Worm (Caenorhabditis elegans) whole organism, L2 larva: ENCODE results near the gene F55E10.4.
A peak's percentile ranks its signal among the peaks of the same experiment; 100 is the strongest.

Experiments used
- C34F6.9 ChIP-seq: fragments of 150-350 bp; optimal IDR thresholded peaks from 2 replicates; lab custom pipeline; 2014; ENCODE audit warnings: missing biosample characterization, missing genetic modification characterization
- F13H6.1 ChIP-seq: sonication (generic microtip); optimal IDR thresholded peaks from 2 replicates; lab custom pipeline; 2016; ENCODE audit warnings: missing genetic modification characterization, missing compliant biosample characterization
- R02D3.7 ChIP-seq: fragments of 150-350 bp; optimal IDR thresholded peaks from 2 replicates; lab custom pipeline; 2014; ENCODE audit warnings: missing biosample characterization, missing genetic modification characterization
- Y55F3AM.14 ChIP-seq: fragments of 200-800 bp; sonication (Bioruptor generic); optimal IDR thresholded peaks from 2 replicates; lab custom pipeline; 2018; ENCODE audit warnings: mild to moderate bottlenecking, missing genetic modification characterization, missing compliant biosample characterization
- ZK546.5 ChIP-seq: sonication (generic microtip); optimal IDR thresholded peaks from 2 replicates; lab custom pipeline; 2017; ENCODE audit warnings: missing biosample characterization, missing genetic modification characterization
- alr-1 ChIP-seq: fragments of 150-350 bp; optimal IDR thresholded peaks from 2 replicates; lab custom pipeline; 2014; ENCODE audit warnings: missing biosample characterization, missing genetic modification characterization
- aly-2 ChIP-seq: fragments of 150-350 bp; optimal IDR thresholded peaks from 2 replicates; lab custom pipeline; 2014; ENCODE audit warnings: missing biosample characterization, missing genetic modification characterization
- blmp-1 ChIP-seq: sonication (generic microtip); optimal IDR thresholded peaks from 2 replicates; lab custom pipeline; 2017; ENCODE audit warnings: missing genetic modification characterization, mild to moderate bottlenecking, missing compliant biosample characterization, antibody characterized with exemption, moderate library complexity; ENCODE audit not compliant: insufficient read depth
- ceh-82 ChIP-seq: fragments of 150-350 bp; optimal IDR thresholded peaks from 2 replicates; lab custom pipeline; 2014; ENCODE audit warnings: missing biosample characterization, missing genetic modification characterization
- crh-2 ChIP-seq: sonication (generic microtip); optimal IDR thresholded peaks from 2 replicates; lab custom pipeline; 2017; ENCODE audit warnings: missing biosample characterization, missing genetic modification characterization
- dmd-4 ChIP-seq: sonication (generic microtip); optimal IDR thresholded peaks from 2 replicates; lab custom pipeline; 2017; ENCODE audit warnings: missing biosample characterization, missing genetic modification characterization
- egl-27 ChIP-seq: sonication (generic microtip); optimal IDR thresholded peaks from 3 replicates; lab custom pipeline; 2017; ENCODE audit warnings: missing biosample characterization, missing genetic modification reagents, missing genetic modification characterization
- elt-3 ChIP-seq: sonication (generic microtip); optimal IDR thresholded peaks from 2 replicates; lab custom pipeline; 2017; ENCODE audit warnings: missing biosample characterization, missing genetic modification characterization
- fos-1 ChIP-seq: fragments of 150-350 bp; optimal IDR thresholded peaks from 2 replicates; lab custom pipeline; 2014; ENCODE audit warnings: missing biosample characterization, missing genetic modification characterization
- gmeb-1 ChIP-seq: fragments of 150-350 bp; optimal IDR thresholded peaks from 2 replicates; lab custom pipeline; 2014; ENCODE audit warnings: missing biosample characterization, missing genetic modification characterization
- lin-11 ChIP-seq: fragments of 150-350 bp; sonication (generic microtip); optimal IDR thresholded peaks from 2 replicates; lab custom pipeline; 2014; ENCODE audit warnings: missing biosample characterization, missing genetic modification characterization, inconsistent platforms, mixed read lengths
- lin-13 ChIP-seq: fragments of 150-350 bp; optimal IDR thresholded peaks from 2 replicates; lab custom pipeline; 2014; ENCODE audit warnings: missing biosample characterization, missing genetic modification reagents, missing genetic modification characterization
- lsy-2 ChIP-seq, 2 experiments: fragments of 150-350 bp in 1 of 2; sonication (generic microtip) in 1 of 2; optimal IDR thresholded peaks; 2 replicates each; lab custom pipeline; 2014 to 2017; ENCODE audit warnings: missing biosample characterization in 2 of 2, missing genetic modification characterization in 2 of 2
- mab-5 ChIP-seq: fragments of 150-350 bp; optimal IDR thresholded peaks from 2 replicates; lab custom pipeline; 2014; ENCODE audit warnings: missing biosample characterization, missing genetic modification characterization
- mbf-1 ChIP-seq: sonication (generic microtip); optimal IDR thresholded peaks from 2 replicates; lab custom pipeline; 2017; ENCODE audit warnings: missing biosample characterization, missing genetic modification characterization
- nhr-11 ChIP-seq: fragments of 150-350 bp; optimal IDR thresholded peaks from 2 replicates; lab custom pipeline; 2014; ENCODE audit warnings: missing biosample characterization, missing genetic modification characterization
- nhr-12 ChIP-seq: fragments of 150-350 bp; optimal IDR thresholded peaks from 2 replicates; lab custom pipeline; 2014; ENCODE audit warnings: missing biosample characterization, missing genetic modification characterization
- nhr-129 ChIP-seq: fragments of 150-350 bp; optimal IDR thresholded peaks from 2 replicates; lab custom pipeline; 2014; ENCODE audit warnings: missing biosample characterization, missing genetic modification characterization
- nhr-21 ChIP-seq: fragments of 150-350 bp; optimal IDR thresholded peaks from 2 replicates; lab custom pipeline; 2014; ENCODE audit warnings: missing biosample characterization, missing genetic modification characterization
- nhr-23 ChIP-seq: fragments of 150-350 bp; optimal IDR thresholded peaks from 2 replicates; lab custom pipeline; 2014; ENCODE audit warnings: missing biosample characterization, missing genetic modification reagents, missing genetic modification characterization
- nhr-237 ChIP-seq: fragments of 150-350 bp; optimal IDR thresholded peaks from 2 replicates; lab custom pipeline; 2014; ENCODE audit warnings: missing biosample characterization, missing genetic modification characterization
- nhr-25 ChIP-seq: fragments of 150-350 bp; sonication (generic microtip); optimal IDR thresholded peaks from 3 replicates; lab custom pipeline; 2014; ENCODE audit warnings: missing biosample characterization, missing genetic modification characterization
- nhr-77 ChIP-seq: fragments of 150-350 bp; optimal IDR thresholded peaks from 2 replicates; lab custom pipeline; 2014; ENCODE audit warnings: missing biosample characterization, missing genetic modification characterization
- peb-1 ChIP-seq: fragments of 150-350 bp; optimal IDR thresholded peaks from 2 replicates; lab custom pipeline; 2014; ENCODE audit warnings: missing biosample characterization, missing genetic modification characterization
- sem-4 ChIP-seq: fragments of 150-350 bp; optimal IDR thresholded peaks from 2 replicates; lab custom pipeline; 2014; ENCODE audit warnings: missing biosample characterization, missing genetic modification reagents, missing genetic modification characterization
- sma-3 ChIP-seq: sonication (generic microtip); optimal IDR thresholded peaks from 2 replicates; lab custom pipeline; 2016; ENCODE audit warnings: missing genetic modification reagents, missing genetic modification characterization, missing compliant biosample characterization
- sma-9 ChIP-seq, 2 experiments: fragments of 150-350 bp in 1 of 2; sonication (generic microtip) in 1 of 2; optimal IDR thresholded peaks; 2 replicates each; lab custom pipeline; 2014 to 2016; ENCODE audit warnings: missing genetic modification characterization in 2 of 2, mild to moderate bottlenecking in 1 of 2, missing biosample characterization in 1 of 2, missing compliant biosample characterization in 1 of 2, missing genetic modification reagents in 1 of 2, moderate library complexity in 1 of 2
- snpc-4 ChIP-seq: fragments of 150-350 bp; optimal IDR thresholded peaks from 2 replicates; lab custom pipeline; 2014; ENCODE audit warnings: missing biosample characterization, missing genetic modification characterization
- unc-39 ChIP-seq: fragments of 150-350 bp; optimal IDR thresholded peaks from 2 replicates; lab custom pipeline; 2014; ENCODE audit warnings: missing biosample characterization, missing genetic modification characterization
- unc-55 ChIP-seq: fragments of 150-350 bp; sonication (generic microtip); optimal IDR thresholded peaks from 3 replicates; lab custom pipeline; 2014; ENCODE audit warnings: missing biosample characterization, missing genetic modification reagents, missing genetic modification characterization
- unc-62 ChIP-seq: fragments of 150-350 bp; optimal IDR thresholded peaks from 2 replicates; lab custom pipeline; 2014; ENCODE audit warnings: missing biosample characterization, missing genetic modification reagents, missing genetic modification characterization
- ztf-1 ChIP-seq: fragments of 200-800 bp; sonication (Bioruptor generic); conservative IDR thresholded peaks from 2 replicates; pipeline ENCODE4 v1.3.6; 2022; ENCODE audit warnings: missing genetic modification characterization, missing compliant biosample characterization
- ztf-11 ChIP-seq: sonication (generic microtip); optimal IDR thresholded peaks from 2 replicates; lab custom pipeline; 2017; ENCODE audit warnings: missing biosample characterization, missing genetic modification characterization

Gene F55E10.4

DNA sequence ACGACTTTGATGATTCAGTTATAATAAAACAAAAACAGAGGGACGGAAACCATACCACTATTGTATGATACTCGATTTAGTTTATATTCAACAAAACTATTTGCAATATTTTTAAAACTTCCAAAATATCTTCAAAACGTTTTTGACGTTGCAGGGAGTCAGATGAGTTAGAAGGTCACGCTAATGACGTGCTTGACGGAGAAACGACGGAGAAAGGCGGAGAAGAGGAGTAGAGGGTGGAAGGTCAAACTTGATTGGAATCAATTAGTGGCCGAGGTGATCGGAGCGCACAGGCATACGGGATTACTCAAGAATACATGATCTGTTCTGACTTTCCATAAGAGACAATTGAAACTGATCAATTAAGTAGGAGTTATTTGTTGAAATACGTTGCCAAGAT lies 24.9 kb downstream of the F55E10.4 start:
- no peak for TF ChIP-seq aly-2 (tag; lab: Kevin White, UChicago)
- TF ChIP-seq nhr-25 (tag; lab: Kevin White, UChicago): peak; percentile 39

DNA sequence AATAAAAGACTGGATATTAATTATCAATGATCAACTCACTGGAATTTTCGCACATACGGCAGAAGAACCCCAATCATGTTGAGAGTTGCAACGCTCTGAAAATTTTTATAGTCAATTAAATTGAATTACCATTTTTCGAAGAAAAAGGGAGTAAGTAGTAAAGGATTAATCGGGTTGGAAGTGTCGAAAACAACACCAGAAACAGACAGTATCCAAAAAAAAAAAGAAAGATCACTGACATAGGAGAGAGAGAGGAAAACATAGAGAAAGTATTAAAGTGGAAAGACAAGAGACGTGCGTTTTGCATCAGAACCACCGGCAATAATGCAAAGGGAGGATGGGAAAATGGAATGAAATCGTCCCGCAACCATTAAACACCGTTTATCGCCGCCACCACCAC lies 25.4 kb downstream of the F55E10.4 start, which contains the start of gene inx-5:
Gene inx-5, minus strand, starts transcription at position 101 of the 400 bp plus-strand sequence.
- TF ChIP-seq nhr-11 (tag; lab: Kevin White, UChicago): no peak

DNA sequence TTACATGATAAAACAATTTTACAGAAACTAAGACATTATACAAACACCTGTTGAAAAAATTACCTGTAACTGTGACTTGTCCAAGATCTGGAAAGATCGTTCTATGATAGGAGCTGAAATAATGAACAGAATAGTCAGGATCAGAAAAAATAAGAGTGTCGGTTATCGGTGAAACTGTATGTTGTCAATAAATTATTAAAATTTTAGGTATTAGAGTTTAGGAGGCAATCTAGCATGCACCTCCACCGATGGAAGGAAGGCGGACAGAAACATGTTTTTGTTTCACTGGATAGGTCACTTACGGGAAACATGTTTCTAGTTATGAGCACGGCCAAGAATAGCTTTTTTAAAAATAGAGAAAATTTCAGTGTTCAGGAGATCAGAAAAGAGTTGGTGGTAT lies 28.1 kb downstream of the F55E10.4 start, which contains the start of gene ced-13:
Gene ced-13, minus strand, starts transcription at position 101 of the 400 bp plus-strand sequence.
- TF ChIP-seq elt-3 (tag; lab: Kevin White, UChicago): no peak
- no peak for TF ChIP-seq nhr-77 (tag; lab: Kevin White, UChicago)
- TF ChIP-seq aly-2 (tag; lab: Kevin White, UChicago): no peak
- no peak for TF ChIP-seq Y55F3AM.14 (GFP tag; lab: Kevin White, UChicago)
- TF ChIP-seq snpc-4 (tag; lab: Kevin White, UChicago): no peak
- no peak for TF ChIP-seq sem-4 (tag; lab: Kevin White, UChicago)
- no peak for TF ChIP-seq fos-1
- no peak for TF ChIP-seq peb-1 (tag; lab: Kevin White, UChicago)
- TF ChIP-seq ztf-1: no peak

DNA sequence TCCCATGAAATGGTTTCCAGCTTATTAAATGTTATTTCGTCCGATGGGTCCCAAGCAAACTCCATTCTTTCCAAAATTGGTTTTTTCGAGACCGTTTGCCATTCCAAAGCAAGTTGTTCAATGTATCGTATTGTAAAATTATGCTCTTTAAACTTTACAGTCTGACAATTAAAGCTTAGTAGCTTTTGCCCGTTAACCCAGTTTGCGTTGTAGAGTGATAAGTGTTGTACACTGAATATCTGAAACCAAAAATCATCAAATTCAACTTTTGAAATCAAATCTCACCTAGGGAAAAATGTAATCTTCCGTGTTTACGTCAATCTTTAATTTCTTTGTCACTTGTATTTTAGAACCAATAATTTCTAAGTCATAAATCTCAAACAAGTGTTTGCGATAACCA lies 30.4 kb downstream of the F55E10.4 start:
- no peak for TF ChIP-seq unc-39 (tag; lab: Kevin White, UChicago)
- TF ChIP-seq unc-62 (GFP tag; lab: Kevin White, UChicago): no peak
- TF ChIP-seq gmeb-1 (tag; lab: Kevin White, UChicago): no peak
- no peak for TF ChIP-seq lin-11
- no peak for TF ChIP-seq nhr-23
- no peak for TF ChIP-seq Y55F3AM.14 (GFP tag; lab: Kevin White, UChicago)
- no peak for TF ChIP-seq alr-1 (tag; lab: Kevin White, UChicago)
- no peak for TF ChIP-seq ZK546.5

DNA sequence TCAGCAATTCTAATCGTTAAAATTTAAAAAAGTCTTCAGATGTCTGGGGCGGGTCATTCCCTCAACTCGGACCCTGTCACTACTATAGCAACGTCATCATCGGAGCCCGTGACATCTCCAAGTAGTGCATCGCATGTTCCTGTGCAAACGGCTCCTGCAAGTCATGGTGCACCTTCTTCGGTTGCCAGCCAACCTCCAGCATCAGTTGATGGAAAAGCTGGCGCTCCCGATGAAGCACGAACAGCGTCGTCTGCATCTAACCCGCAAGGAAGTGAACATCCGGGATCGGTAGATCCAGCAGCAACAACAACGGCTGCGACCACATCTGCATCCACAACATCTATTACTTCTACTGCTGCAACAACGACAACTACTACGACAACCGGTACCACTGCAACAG lies 33.1 kb downstream of the F55E10.4 start, which contains the start of gene R09F10.3:
Gene R09F10.3, plus strand, starts transcription at position 40 of the 400 bp plus-strand sequence.
- no peak for TF ChIP-seq mab-5 (tag; lab: Kevin White, UChicago)

DNA sequence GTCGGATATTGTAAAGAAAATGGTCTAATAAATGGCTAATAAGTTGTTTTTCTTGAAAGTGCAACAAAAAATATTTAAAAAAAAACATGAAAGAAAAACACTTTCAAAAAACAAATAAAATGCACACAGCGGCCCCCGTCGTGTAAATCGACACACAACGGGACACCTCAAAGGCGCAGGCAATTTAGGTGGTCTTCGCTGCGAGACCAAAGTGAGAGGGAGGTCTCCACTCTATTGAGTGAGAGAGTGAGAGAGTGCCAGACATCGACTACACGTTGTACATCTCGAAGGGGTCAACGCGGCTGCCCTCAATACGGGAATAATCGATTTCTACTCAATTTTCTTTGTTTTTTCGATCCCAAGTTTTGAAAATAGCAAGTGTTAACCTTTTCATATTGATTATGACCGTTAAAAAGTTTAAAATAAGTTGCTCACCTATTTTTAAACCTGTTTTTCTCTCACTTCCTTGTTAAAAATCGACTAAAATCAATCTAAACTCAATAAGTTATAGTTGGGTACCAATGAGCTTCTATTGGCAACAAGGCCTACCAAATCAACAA lies 40.9 kb downstream of the F55E10.4 start, which contains the start of gene sec-16A.2:
Gene sec-16A.2, plus strand, starts transcription at position 510 of the 560 bp plus-strand sequence.
- no peak for TF ChIP-seq ZK546.5
- no peak for TF ChIP-seq R02D3.7 (tag; lab: Kevin White, UChicago)
- no peak for TF ChIP-seq unc-62 (GFP tag; lab: Kevin White, UChicago)
- TF ChIP-seq sem-4 (tag; lab: Kevin White, UChicago): peak; percentile 58
- no peak for TF ChIP-seq mbf-1 (tag; lab: Kevin White, UChicago)
- peak; percentile 82 for TF ChIP-seq unc-55 (GFP tag; lab: Kevin White, UChicago)
- peak; percentile 67 for TF ChIP-seq F13H6.1 (tag; lab: Kevin White, UChicago)
- peak; percentile 66 for TF ChIP-seq C34F6.9 (tag; lab: Kevin White, UChicago)
- TF ChIP-seq nhr-129: peak; percentile 81
- no peak for TF ChIP-seq egl-27 (tag; lab: Kevin White, UChicago)
- peak; percentile 33 for TF ChIP-seq sma-3 (GFP tag; lab: Kevin White, UChicago)
- no peak for TF ChIP-seq ceh-82 (tag; lab: Kevin White, UChicago)
- TF ChIP-seq gmeb-1 (tag; lab: Kevin White, UChicago): peak; percentile 3
- TF ChIP-seq nhr-11 (tag; lab: Kevin White, UChicago): no peak
- no peak for TF ChIP-seq blmp-1 (tag; lab: Kevin White, UChicago)
- no peak for TF ChIP-seq nhr-23
- no peak for TF ChIP-seq peb-1 (tag; lab: Kevin White, UChicago)
- peak; percentile 31 for TF ChIP-seq snpc-4 (tag; lab: Kevin White, UChicago)
- peak; percentile 32 for TF ChIP-seq mab-5 (tag; lab: Kevin White, UChicago)
- peak; percentile 28 for TF ChIP-seq lin-11
- TF ChIP-seq Y55F3AM.14 (GFP tag; lab: Kevin White, UChicago): no peak
- TF ChIP-seq ztf-11: no peak
- no peak for TF ChIP-seq alr-1 (tag; lab: Kevin White, UChicago)
- no peak for TF ChIP-seq nhr-12 (tag; lab: Kevin White, UChicago)
- peak; percentile 58 for TF ChIP-seq fos-1
- no peak for TF ChIP-seq unc-39 (tag; lab: Kevin White, UChicago)
- peak in 1 of 2 experiments; percentile 79 for TF ChIP-seq lsy-2 (tag; optimal IDR thresholded peaks at IDR 0.05; lab: Kevin White, UChicago)
- TF ChIP-seq nhr-21: peak; percentile 27
- no peak for TF ChIP-seq aly-2 (tag; lab: Kevin White, UChicago)
- no peak for TF ChIP-seq nhr-237
- TF ChIP-seq lin-13: peak; percentile 50
- peak; percentile 60 for TF ChIP-seq sma-9 (GFP tag; optimal IDR thresholded peaks at IDR 0.05; lab: Kevin White, UChicago)
- no peak for TF ChIP-seq sma-9 (tag; optimal IDR thresholded peaks at IDR 0.05; lab: Kevin White, UChicago)
- no peak for TF ChIP-seq ztf-1
- TF ChIP-seq dmd-4: no peak
- TF ChIP-seq crh-2: peak; percentile 84
